Fruit fly (Drosophila melanogaster) whole organism, pupa: Measurements from ENCODE around the gene CG9150.

Experiments
- CG13204 ChIP-seq: fragments of 200-800 bp; sonication (Bioruptor generic); optimal IDR thresholded peaks from 2 replicates; lab custom pipeline; 2018; ENCODE audit warnings: missing biosample characterization, mild to moderate bottlenecking, missing genetic modification characterization, moderate library complexity
- CG14655 ChIP-seq: fragments of 200-800 bp; sonication (Bioruptor generic); optimal IDR thresholded peaks from 3 replicates; lab custom pipeline; 2017; ENCODE audit warnings: mild to moderate bottlenecking, missing biosample characterization, missing genetic modification reagents, missing genetic modification characterization
- CG32121 ChIP-seq: fragments of 200-800 bp; sonication (Bioruptor generic); IDR thresholded peaks from 2 replicates; pipeline ENCODE4 v1.3.6; 2022; ENCODE audit warnings: missing biosample characterization, missing genetic modification characterization
- EcR ChIP-seq: fragments of 200-800 bp; sonication (Bioruptor generic); optimal IDR thresholded peaks from 3 replicates; lab custom pipeline; 2019; ENCODE audit warnings: missing biosample characterization, missing genetic modification characterization, mild to moderate bottlenecking, moderate library complexity, missing genetic modification reagents
- Pif1A ChIP-seq: fragments of 200-800 bp; sonication (Bioruptor generic); optimal IDR thresholded peaks from 3 replicates; lab custom pipeline; 2016; ENCODE audit warnings: missing biosample characterization, missing genetic modification characterization
- fd96Ca ChIP-seq: fragments of 200-800 bp; sonication (Bioruptor generic); IDR thresholded peaks from 3 replicates; pipeline ENCODE4 v1.3.6; 2022; ENCODE audit warnings: missing biosample characterization, missing genetic modification characterization

dm6 chr2L:6085733-6086317, 17.4 kb upstream of the CG9150 start:
- no peak for TF ChIP-seq fd96Ca
- no peak for TF ChIP-seq Pif1A (GFP tag; lab: Kevin White, UChicago)
- TF ChIP-seq EcR (GFP tag; lab: Kevin White, UChicago), result no peak
- TF ChIP-seq CG13204 (GFP tag; lab: Kevin White, UChicago), result no peak
- TF ChIP-seq CG14655 (GFP tag; lab: Kevin White, UChicago), result no peak
- TF ChIP-seq CG32121 (GFP tag; lab: Robert Waterston, UW), result no peak
